Worm (Caenorhabditis elegans): Measurements from ENCODE around the gene F12F6.1.

F12F6.1 gene

ce11 chrIV:11549694-11550093 is 34.1 kb upstream of the F12F6.1 start (continued):
- TF ChIP-seq rnt-1 (tag; optimal IDR thresholded peaks at IDR 0.05) = peak; percentile 75
- peak; percentile 76 for TF ChIP-seq T23F11.4 (GFP tag; optimal IDR thresholded peaks at IDR 0.05)
- TF ChIP-seq ceh-30 (tag; optimal IDR thresholded peaks at IDR 0.05) = no peak
- TF ChIP-seq ceh-31 (tag; optimal IDR thresholded peaks at IDR 0.05) = peak; percentile 68
- peak; percentile 74 for TF ChIP-seq hlh-13 (GFP tag; optimal IDR thresholded peaks at IDR 0.05)
- TF ChIP-seq ztf-16 (tag; optimal IDR thresholded peaks at IDR 0.05) = peak; percentile 79
- peak; percentile 80 for TF ChIP-seq lin-11 (tag; optimal IDR thresholded peaks at IDR 0.05)
- peak; percentile 55 for TF ChIP-seq hlh-8 (tag; optimal IDR thresholded peaks at IDR 0.05)
- peak; percentile 89 for TF ChIP-seq fkh-6 (tag; optimal IDR thresholded peaks at IDR 0.05)
- TF ChIP-seq pha-4 (tag; optimal IDR thresholded peaks at IDR 0.05) = no peak
- TF ChIP-seq ceh-14 (tag; optimal IDR thresholded peaks at IDR 0.05) = peak; percentile 37
- TF ChIP-seq elt-2 (tag; optimal IDR thresholded peaks at IDR 0.05) = peak; percentile 88
- TF ChIP-seq odd-2 (tag; optimal IDR thresholded peaks at IDR 0.05) = peak; percentile 50
- TF ChIP-seq zip-5 (tag; optimal IDR thresholded peaks at IDR 0.05) = peak; percentile 34
- peak; percentile 60 for TF ChIP-seq lim-6 (tag; optimal IDR thresholded peaks at IDR 0.05)
- TF ChIP-seq elt-4 (tag; optimal IDR thresholded peaks at IDR 0.05) = no peak
- peak; percentile 57 for TF ChIP-seq ceh-48 (tag; optimal IDR thresholded peaks at IDR 0.05)
- peak; percentile 74 for TF ChIP-seq ceh-34 (tag; optimal IDR thresholded peaks at IDR 0.05)
- peak; percentile 60 for TF ChIP-seq sox-2 (GFP tag; IDR thresholded peaks at IDR 0.05)
- peak; percentile 80 for TF ChIP-seq pat-9 (tag; optimal IDR thresholded peaks at IDR 0.05)
- peak; percentile 81 for TF ChIP-seq che-1 (tag; optimal IDR thresholded peaks at IDR 0.05)
- TF ChIP-seq madf-2 (tag; optimal IDR thresholded peaks at IDR 0.05) = peak; percentile 66
- TF ChIP-seq sox-4 (tag; optimal IDR thresholded peaks at IDR 0.05) = peak; percentile 80
- peak; percentile 72 for TF ChIP-seq C08G9.2 (tag; optimal IDR thresholded peaks at IDR 0.05)
- TF ChIP-seq ceh-45 (GFP tag; IDR thresholded peaks at IDR 0.05) = peak; percentile 80
- TF ChIP-seq hlh-6 (tag; optimal IDR thresholded peaks at IDR 0.05) = peak; percentile 77
- TF ChIP-seq hlh-30 (tag; optimal IDR thresholded peaks at IDR 0.05; ENCODE audit: insufficient read depth) = peak; percentile 92
- TF ChIP-seq ref-2 (tag; optimal IDR thresholded peaks at IDR 0.05) = peak; percentile 73
- peak; percentile 81 for TF ChIP-seq dve-1 (tag; optimal IDR thresholded peaks at IDR 0.05)

- TF ChIP-seq mec-3 (tag; optimal IDR thresholded peaks at IDR 0.05; ENCODE audit: borderline replicate concordance) = no peak
- TF ChIP-seq sox-4 (tag; optimal IDR thresholded peaks at IDR 0.05) = no peak
- no peak for TF ChIP-seq madf-2 (tag; optimal IDR thresholded peaks at IDR 0.05)
- no peak for TF ChIP-seq dve-1 (tag; optimal IDR thresholded peaks at IDR 0.05)
- no peak for TF ChIP-seq npax-4 (tag; optimal IDR thresholded peaks at IDR 0.05)
- no peak for TF ChIP-seq ceh-34 (tag; optimal IDR thresholded peaks at IDR 0.05)
- no peak for TF ChIP-seq unc-3 (GFP tag; conservative IDR thresholded peaks at IDR 0.05)
- no peak for TF ChIP-seq unc-3 (tag; optimal IDR thresholded peaks at IDR 0.05)
- TF ChIP-seq hlh-30 (tag; optimal IDR thresholded peaks at IDR 0.05; ENCODE audit: insufficient read depth) = no peak
- TF ChIP-seq odd-2 (tag; optimal IDR thresholded peaks at IDR 0.05) = no peak
- TF ChIP-seq nhr-232 (tag; optimal IDR thresholded peaks at IDR 0.05) = no peak
Observed at ce11 chrIV:11551813-11552212, 31.9 kb upstream of the F12F6.1 start, which contains the start of gene col-128. Gene col-128 (minus strand): TSS chrIV:11551960.

ce11 chrIV:11561677-11562076 is 22.1 kb upstream of the F12F6.1 start, which contains the start of gene F12F6.7:
Gene F12F6.7 (minus strand): TSS chrIV:11561833.
- no peak for TF ChIP-seq ceh-45 (GFP tag; IDR thresholded peaks at IDR 0.05)
- TF ChIP-seq elt-4 (tag; optimal IDR thresholded peaks at IDR 0.05) = no peak
- TF ChIP-seq ceh-30 (tag; optimal IDR thresholded peaks at IDR 0.05) = no peak
- TF ChIP-seq ref-2 (tag; optimal IDR thresholded peaks at IDR 0.05) = no peak
- no peak for TF ChIP-seq sox-2 (GFP tag; IDR thresholded peaks at IDR 0.05)
- TF ChIP-seq ceh-22 (tag; optimal IDR thresholded peaks at IDR 0.05) = no peak
- no peak for TF ChIP-seq lin-11 (tag; optimal IDR thresholded peaks at IDR 0.05)
- TF ChIP-seq ama-1 (optimal IDR thresholded peaks at IDR 0.05) = no peak
- TF ChIP-seq pha-2 (tag; optimal IDR thresholded peaks at IDR 0.05) = no peak
- no peak for TF ChIP-seq unc-3 (GFP tag; conservative IDR thresholded peaks at IDR 0.05)
- no peak for TF ChIP-seq unc-3 (tag; optimal IDR thresholded peaks at IDR 0.05)
- no peak for TF ChIP-seq nfya-1 (tag; optimal IDR thresholded peaks at IDR 0.05)
- TF ChIP-seq dve-1 (tag; optimal IDR thresholded peaks at IDR 0.05) = no peak
- no peak for TF ChIP-seq odd-2 (tag; optimal IDR thresholded peaks at IDR 0.05)
- no peak for TF ChIP-seq ceh-2 (tag; optimal IDR thresholded peaks at IDR 0.05)
- TF ChIP-seq mec-3 (tag; optimal IDR thresholded peaks at IDR 0.05; ENCODE audit: borderline replicate concordance) = no peak
- TF ChIP-seq madf-2 (tag; optimal IDR thresholded peaks at IDR 0.05) = no peak
